Worm (Caenorhabditis elegans): ENCODE data around the gene pmk-2.

DNA sequence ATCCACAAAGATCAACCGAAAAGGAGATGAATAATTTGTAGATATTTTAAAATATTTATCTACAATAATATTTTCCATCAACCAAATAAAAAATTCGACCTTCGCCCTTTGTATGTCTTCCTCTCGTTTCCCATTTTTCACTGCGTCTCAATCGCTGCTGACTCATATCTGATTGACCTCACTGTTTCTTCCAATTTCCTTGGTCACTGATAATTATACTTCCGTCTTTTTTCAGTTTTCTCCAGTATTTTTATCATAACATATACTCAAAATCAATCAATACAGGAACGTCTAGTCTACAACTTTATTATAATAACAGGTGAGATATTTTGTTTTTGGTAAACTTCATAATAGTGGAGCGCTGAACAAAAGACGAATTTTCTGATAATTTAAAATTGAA is 4.3 kb upstream of the pmk-2 start, which contains the start of gene pmk-3:
- no peak for TF ChIP-seq ceh-82 (tag; optimal IDR thresholded peaks at IDR 0.05)
- TF ChIP-seq snpc-4 (tag; optimal IDR thresholded peaks at IDR 0.05) = no peak
- TF ChIP-seq F49E8.2 (tag; optimal IDR thresholded peaks at IDR 0.05; ENCODE audit: borderline replicate concordance) = no peak
- no peak for TF ChIP-seq nhr-11 (tag; optimal IDR thresholded peaks at IDR 0.05)
- TF ChIP-seq mdl-1 (tag; optimal IDR thresholded peaks at IDR 0.05) = no peak
- TF ChIP-seq aly-2 (tag; optimal IDR thresholded peaks at IDR 0.05) = no peak
- no peak for TF ChIP-seq daf-12 (tag; optimal IDR thresholded peaks at IDR 0.05)
- no peak for TF ChIP-seq fos-1 (tag; optimal IDR thresholded peaks at IDR 0.05)
- TF ChIP-seq ztf-11 (tag; optimal IDR thresholded peaks at IDR 0.05) = no peak
- no peak for TF ChIP-seq daf-8 (GFP tag; IDR thresholded peaks at IDR 0.05)
- no peak for TF ChIP-seq nhr-25 (tag; optimal IDR thresholded peaks at IDR 0.05; ENCODE audit: borderline replicate concordance, insufficient read depth)
- TF ChIP-seq jun-1 (tag; optimal IDR thresholded peaks at IDR 0.05) = no peak
- no peak for TF ChIP-seq lin-1 (GFP tag; IDR thresholded peaks at IDR 0.05)

All from whole organism, L4 larva.